Worm (Caenorhabditis elegans) whole organism, L4/young adult: ENCODE measurements around the gene lag-2.

Experiments
- W03F9.2 ChIP-seq: fragments of 150-350 bp; optimal IDR thresholded peaks from 2 replicates; lab custom pipeline; 2014; ENCODE audit warnings: missing biosample characterization, missing genetic modification characterization
- dao-5 ChIP-seq: sonication (generic microtip); optimal IDR thresholded peaks from 2 replicates; lab custom pipeline; 2016; ENCODE audit warnings: missing genotype, missing genetic modification characterization, moderate library complexity, missing compliant biosample characterization
- him-1 ChIP-seq: sonication (generic microtip); optimal IDR thresholded peaks from 2 replicates; lab custom pipeline; 2016; ENCODE audit warnings: missing genotype, missing genetic modification reagents, missing genetic modification characterization, missing compliant biosample characterization

DNA sequence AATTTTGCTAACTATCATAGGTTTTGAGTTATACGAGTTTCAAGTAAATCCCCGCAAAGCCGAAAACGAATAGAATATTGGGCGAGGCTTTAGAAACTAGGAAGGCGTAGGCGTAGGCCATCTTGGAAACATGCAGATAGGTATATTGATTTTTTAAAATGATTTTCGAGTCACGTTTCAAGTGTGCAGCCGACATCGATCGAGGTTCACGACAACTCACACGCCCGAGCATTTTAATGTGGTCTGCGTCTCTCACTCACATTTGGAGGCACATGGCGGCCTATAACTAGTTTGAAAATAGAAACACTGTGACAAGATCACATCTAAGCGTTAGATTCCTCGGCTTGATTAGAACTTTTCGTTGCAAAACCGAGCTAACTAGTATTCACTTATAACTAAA is 39.2 kb downstream of the lag-2 start, which contains the start of gene K08D9.2:
- TF ChIP-seq dao-5 (no peak), him-1 (tag; lab: Kevin White, UChicago) (no peak), W03F9.2 (tag; lab: Kevin White, UChicago) (no peak)
